Fruit fly (Drosophila melanogaster): ENCODE measurements around the gene moi.
A peak's percentile ranks its signal among the peaks of the same experiment; 100 is the strongest.

moi gene

dm6 chr3R:18288677-18289076 is 33.3 kb downstream of the moi start, which contains the start of gene CG7131:
Gene CG7131, minus strand, starts transcription at chr3R:18288777.
- TF ChIP-seq seq (GFP tag; IDR thresholded peaks at IDR 0.05) (no peak), Poxn (GFP tag; IDR thresholded peaks at IDR 0.05) (no peak), CG17186 (GFP tag; optimal IDR thresholded peaks at IDR 0.05) (no peak), CG10147 (GFP tag; optimal IDR thresholded peaks at IDR 0.05) (no peak), BtbVII (GFP tag; optimal IDR thresholded peaks at IDR 0.05) (no peak), Sry-δ (GFP tag; optimal IDR thresholded peaks at IDR 0.05) (no peak), CG7963 (GFP tag; IDR thresholded peaks at IDR 0.05; ENCODE audit: partially characterized antibody) (no peak), Spps (tag; optimal IDR thresholded peaks at IDR 0.05) (no peak), Aef1 (GFP tag; IDR thresholded peaks at IDR 0.05) (no peak), Lim3 (GFP tag; IDR thresholded peaks at IDR 0.05) (no peak), CG15601 (tag; optimal IDR thresholded peaks at IDR 0.05) (no peak), dimm (GFP tag; IDR thresholded peaks at IDR 0.05) (no peak), tin (GFP tag; optimal IDR thresholded peaks at IDR 0.05) (no peak), Ravus (GFP tag; IDR thresholded peaks at IDR 0.05) (no peak), dysf (GFP tag; IDR thresholded peaks at IDR 0.05) (no peak), Neu2 (GFP tag; optimal IDR thresholded peaks at IDR 0.05; ENCODE audit: borderline replicate concordance) (no peak), sisA (GFP tag; IDR thresholded peaks at IDR 0.05) (no peak)

dm6 chr3R:18291831-18292230 is 36.5 kb downstream of the moi start:
- TF ChIP-seq sob (GFP tag; IDR thresholded peaks at IDR 0.05) (no peak), sd (tag; optimal IDR thresholded peaks at IDR 0.05) (peak; percentile 45), CG34376 (GFP tag; optimal IDR thresholded peaks at IDR 0.05) (peak; percentile 69), exex (tag; optimal IDR thresholded peaks at IDR 0.05) (peak; percentile 79), sug (tag; optimal IDR thresholded peaks at IDR 0.05) (peak; percentile 28), CG32767 (GFP tag; IDR thresholded peaks at IDR 0.05) (no peak), grn (GFP tag; optimal IDR thresholded peaks at IDR 0.05) (peak; percentile 43)

- TF ChIP-seq CG12219 (GFP tag; optimal IDR thresholded peaks at IDR 0.05): no peak
- TF ChIP-seq CG3281 (GFP tag; optimal IDR thresholded peaks at IDR 0.05): no peak
- no peak for TF ChIP-seq Hr3 (GFP tag; optimal IDR thresholded peaks at IDR 0.05)
- TF ChIP-seq pros (GFP tag; optimal IDR thresholded peaks at IDR 0.05): no peak
- TF ChIP-seq twi (tag; optimal IDR thresholded peaks at IDR 0.05): peak; percentile 80
- no peak for TF ChIP-seq gce (GFP tag; IDR thresholded peaks at IDR 0.05)
- TF ChIP-seq Dp (GFP tag; optimal IDR thresholded peaks at IDR 0.05): no peak
Observed at dm6 chr3R:18292371-18292770, 37.0 kb downstream of the moi start.

- TF ChIP-seq Med (GFP tag): peak; percentile 4
- peak; percentile 4; the same call in 1 of the 3 replicates for TF ChIP-seq CG2199 (GFP tag; IDR thresholded peaks at IDR 0.05)
- TF ChIP-seq Blimp-1 (GFP tag; optimal IDR thresholded peaks at IDR 0.05): peak; percentile 53
- TF ChIP-seq nom (GFP tag; optimal IDR thresholded peaks at IDR 0.05): peak; percentile 64
- no peak for TF ChIP-seq CG10431 (GFP tag; optimal IDR thresholded peaks at IDR 0.05)
- TF ChIP-seq Bgb (GFP tag; IDR thresholded peaks at IDR 0.05; ENCODE audit: partially characterized antibody): no peak
- TF ChIP-seq sqz (GFP tag; optimal IDR thresholded peaks at IDR 0.05): peak; percentile 12
- no peak for TF ChIP-seq CG6854 (GFP tag; optimal IDR thresholded peaks at IDR 0.05)
- no peak for TF ChIP-seq CG9437 (GFP tag; optimal IDR thresholded peaks at IDR 0.05)
- TF ChIP-seq Elba2 (GFP tag; optimal IDR thresholded peaks at IDR 0.05): no peak
- TF ChIP-seq CG4730 (GFP tag; IDR thresholded peaks at IDR 0.05): no peak
- TF ChIP-seq CG10462 (GFP tag; optimal IDR thresholded peaks at IDR 0.05): no peak
Observed at dm6 chr3R:18294488-18294887, 39.2 kb downstream of the moi start.

Data from whole organism, embryonic.